Fruit fly (Drosophila melanogaster): ENCODE measurements around the gene CapaR.

Gene CapaR

dm6 chr3L:21536857-21537256 lies 25.1 kb downstream of the CapaR start, which contains the start of gene Rpn10 (continued):
- TF ChIP-seq bigmax (GFP tag; optimal IDR thresholded peaks at IDR 0.05) = no peak
- no peak for TF ChIP-seq CG4404 (GFP tag; IDR thresholded peaks at IDR 0.05)
- no peak for TF ChIP-seq pnt (GFP tag; optimal IDR thresholded peaks at IDR 0.05)
- no peak for TF ChIP-seq grau (tag; optimal IDR thresholded peaks at IDR 0.05)
- TF ChIP-seq Ssrp (tag; optimal IDR thresholded peaks at IDR 0.05) = no peak
- no peak for TF ChIP-seq Meics (GFP tag; optimal IDR thresholded peaks at IDR 0.05)
- no peak for TF ChIP-seq pita (GFP tag; optimal IDR thresholded peaks at IDR 0.05)
- no peak for TF ChIP-seq Oli (tag; optimal IDR thresholded peaks at IDR 0.05)
- no peak for TF ChIP-seq hth (optimal IDR thresholded peaks at IDR 0.05)
- TF ChIP-seq CG32772 (GFP tag; IDR thresholded peaks at IDR 0.05) = no peak
- TF ChIP-seq gsb (GFP tag; IDR thresholded peaks at IDR 0.05) = no peak
- no peak for TF ChIP-seq oc (tag; optimal IDR thresholded peaks at IDR 0.05)
- peak; percentile 69 for TF ChIP-seq gro (GFP tag; optimal IDR thresholded peaks at IDR 0.05)
- TF ChIP-seq CG6254 (GFP tag; optimal IDR thresholded peaks at IDR 0.05) = peak; percentile 8
- TF ChIP-seq CG12299 (tag; optimal IDR thresholded peaks at IDR 0.05) = peak; percentile 1
- no peak for TF ChIP-seq nau (GFP tag; optimal IDR thresholded peaks at IDR 0.05)
- no peak for TF ChIP-seq kay (GFP tag; optimal IDR thresholded peaks at IDR 0.05)
- no peak for TF ChIP-seq al (GFP tag; IDR thresholded peaks at IDR 0.05)
- TF ChIP-seq CG30020 (tag; optimal IDR thresholded peaks at IDR 0.05) = peak; percentile 85
- no peak for TF ChIP-seq HHEX (GFP tag; optimal IDR thresholded peaks at IDR 0.05)
- no peak for TF ChIP-seq CG7839 (tag; optimal IDR thresholded peaks at IDR 0.05)
- no peak for TF ChIP-seq dmrt99B (tag; optimal IDR thresholded peaks at IDR 0.05)
- TF ChIP-seq CG8765 (GFP tag; IDR thresholded peaks at IDR 0.05) = no peak
- TF ChIP-seq chinmo (GFP tag; IDR thresholded peaks at IDR 0.05; ENCODE audit: partially characterized antibody) = peak; percentile 94
- TF ChIP-seq chm (GFP tag; IDR thresholded peaks at IDR 0.05) = no peak
- no peak for TF ChIP-seq dati (GFP tag; IDR thresholded peaks at IDR 0.05)
- peak; percentile 83 for TF ChIP-seq CG1603 (tag; optimal IDR thresholded peaks at IDR 0.05)
- no peak for TF ChIP-seq CG14965 (GFP tag; optimal IDR thresholded peaks at IDR 0.05; ENCODE audit: borderline replicate concordance)
- no peak for TF ChIP-seq peb (GFP tag; IDR thresholded peaks at IDR 0.05)
- TF ChIP-seq gcm (GFP tag; optimal IDR thresholded peaks at IDR 0.05) = no peak
- no peak for TF ChIP-seq zfh1 (GFP tag; IDR thresholded peaks at IDR 0.05)
- TF ChIP-seq CG1602 (GFP tag; optimal IDR thresholded peaks at IDR 0.05) = peak; percentile 23
- no peak for TF ChIP-seq CG9727 (GFP tag; optimal IDR thresholded peaks at IDR 0.05)
- TF ChIP-seq sd (tag; optimal IDR thresholded peaks at IDR 0.05) = no peak
- peak; percentile 73 for TF ChIP-seq Lhr (GFP tag; optimal IDR thresholded peaks at IDR 0.05)
- no peak for TF ChIP-seq Tbp (GFP tag; optimal IDR thresholded peaks at IDR 0.05)
- TF ChIP-seq hb (GFP tag; IDR thresholded peaks at IDR 0.05; ENCODE audit: partially characterized antibody) = peak; percentile 98
- TF ChIP-seq gem (tag; optimal IDR thresholded peaks at IDR 0.05) = no peak
- peak; percentile 98 for TF ChIP-seq CG42726 (GFP tag; IDR thresholded peaks at IDR 0.05; ENCODE audit: partially characterized antibody)
- no peak for TF ChIP-seq Eip74EF (GFP tag; optimal IDR thresholded peaks at IDR 0.05)
- no peak for TF ChIP-seq ash1 (GFP tag; optimal IDR thresholded peaks at IDR 0.05)
- TF ChIP-seq dm (GFP tag; optimal IDR thresholded peaks at IDR 0.05) = peak; percentile 4
- TF ChIP-seq corto (GFP tag; optimal IDR thresholded peaks at IDR 0.05) = no peak
- no peak for TF ChIP-seq Rx (GFP tag; IDR thresholded peaks at IDR 0.05)
- peak in 1 of 3 experiments; percentile 13 for TF ChIP-seq lola (GFP tag; optimal IDR thresholded peaks at IDR 0.05)
- peak; percentile 11 for TF ChIP-seq CG15601 (tag; optimal IDR thresholded peaks at IDR 0.05)
- no peak for TF ChIP-seq CG2875 (GFP tag; optimal IDR thresholded peaks at IDR 0.05)
- no peak for TF ChIP-seq wor (GFP tag; IDR thresholded peaks at IDR 0.05)
- no peak for TF ChIP-seq Hmr (GFP tag; optimal IDR thresholded peaks at IDR 0.05)
- TF ChIP-seq CG8290 (GFP tag; optimal IDR thresholded peaks at IDR 0.05) = peak; percentile 50
- TF ChIP-seq CG8290 (tag; optimal IDR thresholded peaks at IDR 0.05) = peak in 1 of 2 experiments; percentile 66

Data from whole organism, embryonic.